Fruit fly (Drosophila melanogaster): Measurements from ENCODE around the gene CG10631.

CG10631 gene

dm6 chr2L:19758511-19759128 lies 1.9 kb upstream of the CG10631 start, which contains the start of the genes CG10628 and Dus3 (continued):
- TF ChIP-seq CG31224 (GFP tag; IDR thresholded peaks at IDR 0.05) (peak; percentile 88), so (GFP tag; IDR thresholded peaks at IDR 0.05) (peak; percentile 91), CG11560 (tag; IDR thresholded peaks at IDR 0.05) (peak; percentile 72; the same call in 2 of the 3 replicates), CG7928 (GFP tag; optimal IDR thresholded peaks at IDR 0.05) (peak; percentile 69), Med (GFP tag) (peak; percentile 99), bowl (GFP tag; IDR thresholded peaks at IDR 0.05) (peak; percentile 66; the same call in 1 of the 2 replicates), CG31388 (GFP tag; optimal IDR thresholded peaks at IDR 0.05) (peak; percentile 79), zen2 (GFP tag; IDR thresholded peaks at IDR 0.05; ENCODE audit: partially characterized antibody) (no peak; the same call in 2 of the 3 replicates), CG30403 (GFP tag; optimal IDR thresholded peaks at IDR 0.05) (peak; percentile 95), CG31441 (GFP tag; IDR thresholded peaks at IDR 0.05) (peak; percentile 100), salm (tag; optimal IDR thresholded peaks at IDR 0.05) (peak; percentile 74), CG5953 (GFP tag; IDR thresholded peaks at IDR 0.05) (peak; percentile 86), grau (tag; optimal IDR thresholded peaks at IDR 0.05) (peak; percentile 91), kni (GFP tag; optimal IDR thresholded peaks at IDR 0.05) (peak; percentile 35), CTCF (GFP tag; optimal IDR thresholded peaks at IDR 0.05) (peak; percentile 15), CG33557 (GFP tag; optimal IDR thresholded peaks at IDR 0.05) (peak; percentile 73), Nf-YA (GFP tag; IDR thresholded peaks at IDR 0.05) (peak; percentile 80), dm (GFP tag; optimal IDR thresholded peaks at IDR 0.05) (peak; percentile 97), onecut (GFP tag; IDR thresholded peaks at IDR 0.05) (peak; percentile 81), tin (GFP tag; optimal IDR thresholded peaks at IDR 0.05) (peak; percentile 90), TFAM (GFP tag; optimal IDR thresholded peaks at IDR 0.05) (no peak), CG9932 (GFP tag; IDR thresholded peaks at IDR 0.05) (peak; percentile 95), D19B (GFP tag; optimal IDR thresholded peaks at IDR 0.05) (peak; percentile 72), B-H2 (GFP tag; optimal IDR thresholded peaks at IDR 0.05) (peak; percentile 89), eyg (GFP tag; optimal IDR thresholded peaks at IDR 0.05) (peak; percentile 84), Sox100B (GFP tag; optimal IDR thresholded peaks at IDR 0.05) (no peak), CG6683 (GFP tag; optimal IDR thresholded peaks at IDR 0.05) (peak; percentile 73), CG3281 (GFP tag; optimal IDR thresholded peaks at IDR 0.05) (peak; percentile 91), NFAT (GFP tag; IDR thresholded peaks at IDR 0.05) (peak; percentile 91), Ets65A (GFP tag) (peak; percentile 99), CG14014 (GFP tag; IDR thresholded peaks at IDR 0.05) (peak; percentile 91), CG12104 (GFP tag; optimal IDR thresholded peaks at IDR 0.05) (peak; percentile 72), ssp (GFP tag; IDR thresholded peaks at IDR 0.05) (peak; percentile 80), scrt (GFP tag; optimal IDR thresholded peaks at IDR 0.05) (peak; percentile 86), CG16863 (GFP tag; optimal IDR thresholded peaks at IDR 0.05) (peak; percentile 89), CG7271 (tag; optimal IDR thresholded peaks at IDR 0.05) (peak; percentile 56), Dip3 (GFP tag; optimal IDR thresholded peaks at IDR 0.05) (peak; percentile 90), prd (optimal IDR thresholded peaks at IDR 0.05) (no peak), prd (GFP tag; IDR thresholded peaks at IDR 0.05) (peak; percentile 95), Myb (GFP tag; optimal IDR thresholded peaks at IDR 0.05) (peak; percentile 73), Atf6 (GFP tag; IDR thresholded peaks at IDR 0.05) (peak; percentile 89), Xbp1 (GFP tag; optimal IDR thresholded peaks at IDR 0.05) (peak; percentile 95), tx (GFP tag; optimal IDR thresholded peaks at IDR 0.05) (peak; percentile 91), yki (optimal IDR thresholded peaks at IDR 0.05) (no peak), HmgZ (tag; optimal IDR thresholded peaks at IDR 0.05) (peak; percentile 95), chm (GFP tag; IDR thresholded peaks at IDR 0.05) (peak; percentile 87), CG7786 (GFP tag; optimal IDR thresholded peaks at IDR 0.05) (peak; percentile 92), Hey (tag; optimal IDR thresholded peaks at IDR 0.05) (peak; percentile 73), CG6791 (GFP tag; IDR thresholded peaks at IDR 0.05; ENCODE audit: partially characterized antibody) (no peak), BEAF-32 (GFP tag; optimal IDR thresholded peaks at IDR 0.05) (peak; percentile 77), Adf1 (GFP tag; IDR thresholded peaks at IDR 0.05) (peak; percentile 60), Mes4 (GFP tag; optimal IDR thresholded peaks at IDR 0.05) (peak; percentile 77)
